Worm (Caenorhabditis elegans): ENCODE results near the gene C01B9.4.

C01B9.4 gene

ce11 chrII:13729416-13729815, 54.4 kb downstream of the C01B9.4 start, which contains the start of gene Y54G9A.9:
Gene Y54G9A.9 (plus strand): TSS chrII:13729716.
- TF ChIP-seq lin-39 (tag; optimal IDR thresholded peaks at IDR 0.05) (no peak), egl-27 (tag; optimal IDR thresholded peaks at IDR 0.05) (no peak), elt-3 (tag; optimal IDR thresholded peaks at IDR 0.05) (no peak), sma-3 (GFP tag; optimal IDR thresholded peaks at IDR 0.05) (no peak), lsy-2 (tag; optimal IDR thresholded peaks at IDR 0.05) (no peak), nhr-129 (tag; optimal IDR thresholded peaks at IDR 0.05) (no peak), snpc-4 (tag; optimal IDR thresholded peaks at IDR 0.05) (no peak), lin-13 (GFP tag; optimal IDR thresholded peaks at IDR 0.05) (no peak), skn-1 (tag; optimal IDR thresholded peaks at IDR 0.05) (no peak), ztf-1 (GFP tag; conservative IDR thresholded peaks at IDR 0.05) (no peak), ceh-82 (tag; optimal IDR thresholded peaks at IDR 0.05) (no peak), nhr-11 (tag; optimal IDR thresholded peaks at IDR 0.05) (no peak)

ce11 chrII:13725793-13726192, 58.0 kb downstream of the C01B9.4 start, which contains the start of the genes Y54G9A.7 and bub-3:
Gene Y54G9A.7 (minus strand): TSS chrII:13725799.
Gene bub-3 (plus strand): TSS chrII:13726062.
- peak; percentile 48 for TF ChIP-seq unc-55 (GFP tag; optimal IDR thresholded peaks at IDR 0.05)
- TF ChIP-seq lsy-2 (tag; optimal IDR thresholded peaks at IDR 0.05) = peak in 1 of 2 experiments; percentile 13
- TF ChIP-seq C34F6.9 (tag; optimal IDR thresholded peaks at IDR 0.05) = no peak
- TF ChIP-seq gmeb-1 (tag; optimal IDR thresholded peaks at IDR 0.05) = peak; percentile 48

- no peak for TF ChIP-seq ceh-82 (tag; optimal IDR thresholded peaks at IDR 0.05)
- no peak for TF ChIP-seq zag-1 (tag; optimal IDR thresholded peaks at IDR 0.05)
- no peak for TF ChIP-seq ztf-1 (GFP tag; conservative IDR thresholded peaks at IDR 0.05)
- TF ChIP-seq peb-1 (tag; optimal IDR thresholded peaks at IDR 0.05) = no peak
- no peak for TF ChIP-seq egl-27 (tag; optimal IDR thresholded peaks at IDR 0.05)
- no peak for TF ChIP-seq fos-1 (tag; optimal IDR thresholded peaks at IDR 0.05)
- TF ChIP-seq elt-1 (tag; optimal IDR thresholded peaks at IDR 0.05) = no peak
- no peak for TF ChIP-seq nhr-129 (tag; optimal IDR thresholded peaks at IDR 0.05)
- TF ChIP-seq F13H6.1 (tag; optimal IDR thresholded peaks at IDR 0.05) = no peak
- TF ChIP-seq mbf-1 (tag; optimal IDR thresholded peaks at IDR 0.05) = no peak
- no peak for TF ChIP-seq sma-3 (GFP tag; optimal IDR thresholded peaks at IDR 0.05)
Measured at ce11 chrII:13723754-13724153, 60.0 kb downstream of the C01B9.4 start.

ce11 chrII:13722763-13723162, 61.0 kb downstream of the C01B9.4 start, which contains the start of gene Y54G9A.5:
Gene Y54G9A.5 (plus strand): TSS chrII:13723007.
- TF ChIP-seq lin-11 (tag; optimal IDR thresholded peaks at IDR 0.05) = no peak
- no peak for TF ChIP-seq nhr-25 (tag; optimal IDR thresholded peaks at IDR 0.05)
- TF ChIP-seq ZK546.5 (tag; optimal IDR thresholded peaks at IDR 0.05) = no peak
- TF ChIP-seq peb-1 (tag; optimal IDR thresholded peaks at IDR 0.05) = no peak
- no peak for TF ChIP-seq nhr-23 (tag; optimal IDR thresholded peaks at IDR 0.05)
- TF ChIP-seq crh-2 (tag; optimal IDR thresholded peaks at IDR 0.05) = no peak
- TF ChIP-seq nhr-11 (tag; optimal IDR thresholded peaks at IDR 0.05) = no peak
- no peak for TF ChIP-seq ztf-4 (tag; optimal IDR thresholded peaks at IDR 0.05)
- TF ChIP-seq ceh-82 (tag; optimal IDR thresholded peaks at IDR 0.05) = no peak
- TF ChIP-seq unc-55 (GFP tag; optimal IDR thresholded peaks at IDR 0.05) = no peak
- no peak for TF ChIP-seq unc-39 (tag; optimal IDR thresholded peaks at IDR 0.05)
- TF ChIP-seq R02D3.7 (tag; optimal IDR thresholded peaks at IDR 0.05) = no peak
- TF ChIP-seq nhr-237 (tag; optimal IDR thresholded peaks at IDR 0.05) = no peak
- no peak for TF ChIP-seq dmd-4 (tag; optimal IDR thresholded peaks at IDR 0.05)
- TF ChIP-seq zag-1 (tag; optimal IDR thresholded peaks at IDR 0.05) = no peak
- TF ChIP-seq snpc-4 (tag; optimal IDR thresholded peaks at IDR 0.05) = no peak
- TF ChIP-seq nhr-10 (tag; optimal IDR thresholded peaks at IDR 0.05) = no peak
- TF ChIP-seq ztf-11 (tag; optimal IDR thresholded peaks at IDR 0.05) = no peak
- TF ChIP-seq lsy-2 (tag; optimal IDR thresholded peaks at IDR 0.05) = no peak

- TF ChIP-seq sma-9 (GFP tag; optimal IDR thresholded peaks at IDR 0.05) (no peak), sma-9 (tag; optimal IDR thresholded peaks at IDR 0.05) (no peak), lin-39 (tag; optimal IDR thresholded peaks at IDR 0.05) (no peak), F13H6.1 (tag; optimal IDR thresholded peaks at IDR 0.05) (no peak), aly-2 (tag; optimal IDR thresholded peaks at IDR 0.05) (no peak)
Measured at ce11 chrII:13721218-13721617, 62.6 kb downstream of the C01B9.4 start, which contains the start of gene sre-46. Gene sre-46 (minus strand): TSS chrII:13721318.

Measured in whole organism, L2 larva.